Fruit fly (Drosophila melanogaster): ENCODE measurements around the gene CG6696.
A peak's percentile ranks its signal among the peaks of the same experiment; 100 is the strongest.

Gene CG6696

DNA sequence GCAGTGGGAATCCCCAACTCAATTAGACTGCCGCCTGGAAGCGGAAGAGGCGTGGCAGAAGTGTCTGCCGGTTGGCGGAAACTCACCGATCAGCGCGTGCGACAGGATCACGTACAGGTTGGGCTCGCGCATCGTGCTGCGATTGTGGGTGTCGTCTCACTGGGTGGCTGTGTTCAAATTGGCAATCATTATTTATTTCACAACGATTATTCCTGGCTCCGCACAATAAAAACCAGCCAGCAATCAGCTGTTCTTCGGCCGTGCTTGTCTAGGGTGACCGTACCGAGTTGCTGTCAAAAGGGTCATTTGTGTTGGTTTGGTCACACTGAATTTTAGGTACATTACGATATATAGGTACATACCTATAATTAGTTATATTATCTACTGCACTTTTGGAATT lies 4.9 kb downstream of the CG6696 start, which contains the start of gene CG6659 (continued):
- no peak for TF ChIP-seq bcd (GFP tag; optimal IDR thresholded peaks at IDR 0.05)
- TF ChIP-seq CG3163 (GFP tag; optimal IDR thresholded peaks at IDR 0.05) = no peak
- TF ChIP-seq emc (GFP tag; optimal IDR thresholded peaks at IDR 0.05) = no peak
- peak; percentile 88 for TF ChIP-seq MBD-R2 (GFP tag; IDR thresholded peaks at IDR 0.05)
- TF ChIP-seq CG10654 (GFP tag; optimal IDR thresholded peaks at IDR 0.05) = no peak
- TF ChIP-seq NfI (GFP tag; optimal IDR thresholded peaks at IDR 0.05) = no peak
- TF ChIP-seq CG12236 (GFP tag; optimal IDR thresholded peaks at IDR 0.05) = no peak
- no peak for TF ChIP-seq CG17912 (GFP tag; optimal IDR thresholded peaks at IDR 0.05)
- TF ChIP-seq ERR (GFP tag; optimal IDR thresholded peaks at IDR 0.05) = no peak
- TF ChIP-seq CG8478 (optimal IDR thresholded peaks at IDR 0.05) = no peak
- no peak for TF ChIP-seq CG2889 (GFP tag; IDR thresholded peaks at IDR 0.05)
- no peak for TF ChIP-seq CG18619 (GFP tag; optimal IDR thresholded peaks at IDR 0.05)
- TF ChIP-seq corto (GFP tag; optimal IDR thresholded peaks at IDR 0.05) = no peak
- no peak for TF ChIP-seq CG3838 (GFP tag; optimal IDR thresholded peaks at IDR 0.05)
- no peak for TF ChIP-seq HLH4C (GFP tag; IDR thresholded peaks at IDR 0.05; ENCODE audit: partially characterized antibody)
- TF ChIP-seq Mes4 (GFP tag; optimal IDR thresholded peaks at IDR 0.05) = no peak
- no peak for TF ChIP-seq CG2120 (GFP tag; optimal IDR thresholded peaks at IDR 0.05)
- TF ChIP-seq Doc3 (GFP tag; IDR thresholded peaks at IDR 0.05; ENCODE audit: partially characterized antibody) = peak; percentile 16; the same call in 1 of the 3 replicates
- TF ChIP-seq CG16813 (GFP tag; IDR thresholded peaks at IDR 0.05; ENCODE audit: partially characterized antibody) = no peak; the same call in 2 of the 3 replicates
- TF ChIP-seq CG3995 (GFP tag; optimal IDR thresholded peaks at IDR 0.05) = no peak
- TF ChIP-seq fd64A (GFP tag; optimal IDR thresholded peaks at IDR 0.05) = no peak
- 0 out of 2 replicates have a peak, but pooled peaks have one; percentile 30 for TF ChIP-seq Scr (GFP tag; IDR thresholded peaks at IDR 0.05; ENCODE audit: partially characterized antibody)
- TF ChIP-seq Awh (GFP tag; IDR thresholded peaks at IDR 0.05) = no peak
- peak in 1 of 2 experiments; percentile 87 for TF ChIP-seq crp (GFP tag; optimal IDR thresholded peaks at IDR 0.05)
- no peak for TF ChIP-seq Ssrp (tag; optimal IDR thresholded peaks at IDR 0.05)
- TF ChIP-seq CG1792 (GFP tag; optimal IDR thresholded peaks at IDR 0.05) = no peak
- no peak for TF ChIP-seq sima (GFP tag; optimal IDR thresholded peaks at IDR 0.05)
- TF ChIP-seq CG10366 (GFP tag; IDR thresholded peaks at IDR 0.05) = no peak
- TF ChIP-seq CG4404 (GFP tag; IDR thresholded peaks at IDR 0.05) = no peak
- no peak for TF ChIP-seq CG15514 (GFP tag; optimal IDR thresholded peaks at IDR 0.05)
- TF ChIP-seq toy (GFP tag; IDR thresholded peaks at IDR 0.05) = no peak
- no peak for TF ChIP-seq CG14667 (GFP tag; IDR thresholded peaks at IDR 0.05)
- TF ChIP-seq Opbp (GFP tag; IDR thresholded peaks at IDR 0.05; ENCODE audit: partially characterized antibody) = no peak
- no peak for TF ChIP-seq CG9932 (GFP tag; IDR thresholded peaks at IDR 0.05)
- TF ChIP-seq pum (GFP tag; optimal IDR thresholded peaks at IDR 0.05) = no peak
- no peak for TF ChIP-seq lmd (GFP tag; IDR thresholded peaks at IDR 0.05)
- TF ChIP-seq CG7786 (GFP tag; optimal IDR thresholded peaks at IDR 0.05) = no peak
- no peak for TF ChIP-seq luna (GFP tag; optimal IDR thresholded peaks at IDR 0.05)
- no peak for TF ChIP-seq en (GFP tag; optimal IDR thresholded peaks at IDR 0.05)
- TF ChIP-seq Myb (GFP tag; optimal IDR thresholded peaks at IDR 0.05) = no peak
- peak; percentile 42 for TF ChIP-seq pzg (GFP tag; optimal IDR thresholded peaks at IDR 0.05)
- TF ChIP-seq Dp (GFP tag; optimal IDR thresholded peaks at IDR 0.05) = no peak
- TF ChIP-seq CG6654 (GFP tag; optimal IDR thresholded peaks at IDR 0.05) = no peak
- no peak for TF ChIP-seq dpn (GFP tag; optimal IDR thresholded peaks at IDR 0.05)
- TF ChIP-seq CG7357 (GFP tag; IDR thresholded peaks at IDR 0.05) = no peak
- no peak for TF ChIP-seq az2 (GFP tag; optimal IDR thresholded peaks at IDR 0.05)
- no peak for TF ChIP-seq CG34224 (GFP tag; IDR thresholded peaks at IDR 0.05; ENCODE audit: partially characterized antibody)
- TF ChIP-seq CG9215 (GFP tag; IDR thresholded peaks at IDR 0.05) = no peak
- TF ChIP-seq NK7.1 (GFP tag; optimal IDR thresholded peaks at IDR 0.05) = no peak
- TF ChIP-seq esg (GFP tag; conservative IDR thresholded peaks at IDR 0.05) = no peak
- TF ChIP-seq CG4854 (GFP tag; optimal IDR thresholded peaks at IDR 0.05) = no peak
- TF ChIP-seq nom (GFP tag; optimal IDR thresholded peaks at IDR 0.05) = no peak

Data from whole organism, embryonic.